Worm (Caenorhabditis elegans) whole organism, late embryonic: Measurements from ENCODE around the gene mig-13.

ENCODE experiments used
- Y22D7AL.16 ChIP-seq: sonication (generic microtip); optimal IDR thresholded peaks from 2 replicates; lab custom pipeline; 2016; ENCODE audit warnings: missing genetic modification characterization, missing compliant biosample characterization
- ama-1 ChIP-seq: fragments of 150-350 bp; optimal IDR thresholded peaks from 2 replicates; lab custom pipeline; 2014
- ceh-24 ChIP-seq: sonication (generic microtip); optimal IDR thresholded peaks from 2 replicates; lab custom pipeline; 2016; ENCODE audit warnings: mild to moderate bottlenecking, missing genetic modification characterization, missing compliant biosample characterization
- ceh-31 ChIP-seq: sonication (generic microtip); optimal IDR thresholded peaks from 2 replicates; lab custom pipeline; 2016; ENCODE audit warnings: missing genetic modification characterization, missing compliant biosample characterization
- pha-4 ChIP-seq: fragments of 150-350 bp; optimal IDR thresholded peaks from 2 replicates; lab custom pipeline; 2018; ENCODE audit warnings: missing biosample characterization, missing genetic modification reagents, missing genetic modification characterization
- ztf-16 ChIP-seq: sonication (generic microtip); optimal IDR thresholded peaks from 2 replicates; lab custom pipeline; 2017; ENCODE audit warnings: missing genetic modification characterization, missing compliant biosample characterization

DNA sequence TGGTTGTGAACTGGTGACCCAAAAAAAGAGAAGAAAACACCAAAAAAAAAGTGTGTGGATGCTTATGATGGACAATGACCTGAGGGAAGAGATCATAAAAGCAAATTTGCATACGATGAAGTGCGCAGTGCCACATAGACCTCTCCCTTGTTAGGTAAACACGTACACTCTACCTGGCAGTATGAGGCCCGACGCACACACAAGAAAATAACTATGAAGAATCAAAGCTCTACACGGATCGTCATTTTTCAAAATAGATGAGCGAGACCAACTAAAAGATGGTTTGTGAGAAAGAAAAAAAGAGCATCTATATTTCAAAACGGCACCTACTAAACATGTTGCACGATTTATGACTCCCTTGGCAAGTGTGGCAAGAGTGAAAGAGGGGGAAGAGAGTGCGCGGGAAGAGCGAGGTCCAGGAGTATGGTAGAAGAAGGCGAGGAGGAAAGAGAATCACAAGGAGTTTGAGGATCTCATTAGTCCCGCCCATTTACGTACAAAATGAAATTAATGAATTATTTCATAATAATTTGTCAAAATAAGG, at the start of gene mig-13:
- TF ChIP-seq ceh-31, result no peak
- no peak for TF ChIP-seq pha-4 (tag; lab: Kevin White, UChicago)
- TF ChIP-seq ama-1 (lab: Kevin White, UChicago), result no peak
- no peak for TF ChIP-seq ceh-24
- TF ChIP-seq ztf-16 (tag; lab: Kevin White, UChicago), result peak; percentile 33
- no peak for TF ChIP-seq Y22D7AL.16 (tag; lab: Kevin White, UChicago)
